Worm (Caenorhabditis elegans): Measurements from ENCODE around the gene ecps-1.

DNA sequence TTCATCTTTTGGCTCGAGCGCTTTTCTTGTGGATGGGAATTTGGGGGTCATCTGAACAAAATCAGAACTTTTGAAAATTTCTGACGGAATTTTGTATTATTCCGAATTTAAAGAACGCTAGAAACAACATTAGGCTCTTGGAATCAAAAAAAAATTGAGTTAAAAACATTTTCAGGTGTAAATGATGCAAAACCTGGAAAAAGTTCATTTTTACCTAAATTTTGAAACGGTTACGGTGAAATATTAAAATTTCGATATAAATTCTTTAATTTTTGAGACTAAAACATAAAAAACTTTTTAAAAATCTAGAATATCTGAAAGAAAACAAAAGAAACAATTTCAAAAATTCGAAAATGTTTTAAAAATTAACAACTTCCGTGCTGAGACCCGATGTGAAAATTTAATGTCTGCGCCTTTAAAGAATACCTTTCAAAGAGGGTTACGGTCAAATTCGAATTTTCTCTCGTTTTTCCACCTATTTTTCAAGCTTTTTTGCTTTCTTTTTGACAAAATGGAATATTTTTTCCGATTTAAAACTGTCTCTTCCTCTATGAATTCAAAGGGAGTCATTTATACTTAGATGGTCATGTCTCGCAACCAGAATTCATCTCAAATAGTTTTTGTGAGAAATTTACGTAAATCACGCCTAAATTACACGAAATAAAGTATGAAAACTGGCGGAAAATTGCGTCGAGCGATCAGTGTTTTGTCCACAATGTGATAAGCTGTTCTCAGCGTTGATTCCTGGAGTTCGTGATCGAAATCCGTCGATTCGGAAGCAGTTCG, 17.8 kb downstream of the ecps-1 start, which contains the start of the genes H04D03.2 and ecps-2:
- no peak for TF ChIP-seq R02D3.7 (tag; optimal IDR thresholded peaks at IDR 0.05)
- no peak for TF ChIP-seq pha-4 (tag; optimal IDR thresholded peaks at IDR 0.05)
- TF ChIP-seq ceh-82 (tag; optimal IDR thresholded peaks at IDR 0.05): no peak
- TF ChIP-seq pqm-1 (tag; optimal IDR thresholded peaks at IDR 0.05): no peak

Data from whole organism, L3 larva.